Worm (Caenorhabditis elegans) whole organism, L2 larva: ENCODE results near the gene Y69A2AR.25.
A peak's percentile ranks its signal among the peaks of the same experiment; 100 is the strongest.

Experiments used
- C34F6.9 ChIP-seq: fragments of 150-350 bp; optimal IDR thresholded peaks from 2 replicates; lab custom pipeline; 2014; ENCODE audit warnings: missing biosample characterization, missing genetic modification characterization
- F13H6.1 ChIP-seq: sonication (generic microtip); optimal IDR thresholded peaks from 2 replicates; lab custom pipeline; 2016; ENCODE audit warnings: missing genetic modification characterization, missing compliant biosample characterization
- R02D3.7 ChIP-seq: fragments of 150-350 bp; optimal IDR thresholded peaks from 2 replicates; lab custom pipeline; 2014; ENCODE audit warnings: missing biosample characterization, missing genetic modification characterization
- Y55F3AM.14 ChIP-seq: fragments of 200-800 bp; sonication (Bioruptor generic); optimal IDR thresholded peaks from 2 replicates; lab custom pipeline; 2018; ENCODE audit warnings: mild to moderate bottlenecking, missing genetic modification characterization, missing compliant biosample characterization
- ZK546.5 ChIP-seq: sonication (generic microtip); optimal IDR thresholded peaks from 2 replicates; lab custom pipeline; 2017; ENCODE audit warnings: missing biosample characterization, missing genetic modification characterization
- aly-2 ChIP-seq: fragments of 150-350 bp; optimal IDR thresholded peaks from 2 replicates; lab custom pipeline; 2014; ENCODE audit warnings: missing biosample characterization, missing genetic modification characterization
- blmp-1 ChIP-seq: sonication (generic microtip); optimal IDR thresholded peaks from 2 replicates; lab custom pipeline; 2017; ENCODE audit warnings: missing genetic modification characterization, mild to moderate bottlenecking, missing compliant biosample characterization, antibody characterized with exemption, moderate library complexity; ENCODE audit not compliant: insufficient read depth
- ceh-16 ChIP-seq: fragments of 150-350 bp; optimal IDR thresholded peaks from 2 replicates; lab custom pipeline; 2014; ENCODE audit warnings: missing biosample characterization, missing genetic modification characterization
- ceh-82 ChIP-seq: fragments of 150-350 bp; optimal IDR thresholded peaks from 2 replicates; lab custom pipeline; 2014; ENCODE audit warnings: missing biosample characterization, missing genetic modification characterization
- crh-2 ChIP-seq: sonication (generic microtip); optimal IDR thresholded peaks from 2 replicates; lab custom pipeline; 2017; ENCODE audit warnings: missing biosample characterization, missing genetic modification characterization
- egl-27 ChIP-seq: sonication (generic microtip); optimal IDR thresholded peaks from 3 replicates; lab custom pipeline; 2017; ENCODE audit warnings: missing biosample characterization, missing genetic modification reagents, missing genetic modification characterization
- elt-1 ChIP-seq: fragments of 150-350 bp; optimal IDR thresholded peaks from 2 replicates; lab custom pipeline; 2014; ENCODE audit warnings: missing biosample characterization, missing genetic modification characterization
- fos-1 ChIP-seq: fragments of 150-350 bp; optimal IDR thresholded peaks from 2 replicates; lab custom pipeline; 2014; ENCODE audit warnings: missing biosample characterization, missing genetic modification characterization
- lin-11 ChIP-seq: fragments of 150-350 bp; sonication (generic microtip); optimal IDR thresholded peaks from 2 replicates; lab custom pipeline; 2014; ENCODE audit warnings: missing biosample characterization, missing genetic modification characterization, inconsistent platforms, mixed read lengths
- lin-13 ChIP-seq: fragments of 150-350 bp; optimal IDR thresholded peaks from 2 replicates; lab custom pipeline; 2014; ENCODE audit warnings: missing biosample characterization, missing genetic modification reagents, missing genetic modification characterization
- lin-39 ChIP-seq: fragments of 150-350 bp; optimal IDR thresholded peaks from 2 replicates; lab custom pipeline; 2014; ENCODE audit warnings: missing biosample characterization, missing genetic modification reagents, missing genetic modification characterization
- lsy-2 ChIP-seq, 2 experiments: fragments of 150-350 bp in 1 of 2; sonication (generic microtip) in 1 of 2; optimal IDR thresholded peaks; 2 replicates each; lab custom pipeline; 2014 to 2017; ENCODE audit warnings: missing biosample characterization in 2 of 2, missing genetic modification characterization in 2 of 2
- mab-5 ChIP-seq: fragments of 150-350 bp; optimal IDR thresholded peaks from 2 replicates; lab custom pipeline; 2014; ENCODE audit warnings: missing biosample characterization, missing genetic modification characterization
- mdl-1 ChIP-seq, 2 experiments: fragments of 150-350 bp in 1 of 2; sonication (generic microtip) in 1 of 2; optimal IDR thresholded peaks; 2 replicates each; lab custom pipeline; 2017; ENCODE audit warnings: missing biosample characterization in 2 of 2, missing genetic modification characterization in 2 of 2
- nhr-10 ChIP-seq: sonication (generic microtip); optimal IDR thresholded peaks from 2 replicates; lab custom pipeline; 2017; ENCODE audit warnings: missing biosample characterization, missing genetic modification characterization
- nhr-11 ChIP-seq: fragments of 150-350 bp; optimal IDR thresholded peaks from 2 replicates; lab custom pipeline; 2014; ENCODE audit warnings: missing biosample characterization, missing genetic modification characterization
- nhr-12 ChIP-seq: fragments of 150-350 bp; optimal IDR thresholded peaks from 2 replicates; lab custom pipeline; 2014; ENCODE audit warnings: missing biosample characterization, missing genetic modification characterization
- nhr-129 ChIP-seq: fragments of 150-350 bp; optimal IDR thresholded peaks from 2 replicates; lab custom pipeline; 2014; ENCODE audit warnings: missing biosample characterization, missing genetic modification characterization
- nhr-23 ChIP-seq: fragments of 150-350 bp; optimal IDR thresholded peaks from 2 replicates; lab custom pipeline; 2014; ENCODE audit warnings: missing biosample characterization, missing genetic modification reagents, missing genetic modification characterization
- nhr-237 ChIP-seq: fragments of 150-350 bp; optimal IDR thresholded peaks from 2 replicates; lab custom pipeline; 2014; ENCODE audit warnings: missing biosample characterization, missing genetic modification characterization
- nhr-77 ChIP-seq: fragments of 150-350 bp; optimal IDR thresholded peaks from 2 replicates; lab custom pipeline; 2014; ENCODE audit warnings: missing biosample characterization, missing genetic modification characterization
- peb-1 ChIP-seq: fragments of 150-350 bp; optimal IDR thresholded peaks from 2 replicates; lab custom pipeline; 2014; ENCODE audit warnings: missing biosample characterization, missing genetic modification characterization
- sem-4 ChIP-seq: fragments of 150-350 bp; optimal IDR thresholded peaks from 2 replicates; lab custom pipeline; 2014; ENCODE audit warnings: missing biosample characterization, missing genetic modification reagents, missing genetic modification characterization
- skn-1 ChIP-seq: sonication (generic microtip); optimal IDR thresholded peaks from 2 replicates; lab custom pipeline; 2017; ENCODE audit warnings: missing biosample characterization, missing genetic modification characterization
- snpc-4 ChIP-seq: fragments of 150-350 bp; optimal IDR thresholded peaks from 2 replicates; lab custom pipeline; 2014; ENCODE audit warnings: missing biosample characterization, missing genetic modification characterization
- unc-39 ChIP-seq: fragments of 150-350 bp; optimal IDR thresholded peaks from 2 replicates; lab custom pipeline; 2014; ENCODE audit warnings: missing biosample characterization, missing genetic modification characterization
- unc-55 ChIP-seq: fragments of 150-350 bp; sonication (generic microtip); optimal IDR thresholded peaks from 3 replicates; lab custom pipeline; 2014; ENCODE audit warnings: missing biosample characterization, missing genetic modification reagents, missing genetic modification characterization
- zag-1 ChIP-seq: fragments of 150-350 bp; optimal IDR thresholded peaks from 2 replicates; lab custom pipeline; 2014; ENCODE audit warnings: missing biosample characterization, missing genetic modification characterization
- ztf-1 ChIP-seq: fragments of 200-800 bp; sonication (Bioruptor generic); conservative IDR thresholded peaks from 2 replicates; pipeline ENCODE4 v1.3.6; 2022; ENCODE audit warnings: missing genetic modification characterization, missing compliant biosample characterization
- ztf-11 ChIP-seq: sonication (generic microtip); optimal IDR thresholded peaks from 2 replicates; lab custom pipeline; 2017; ENCODE audit warnings: missing biosample characterization, missing genetic modification characterization
- ztf-4 ChIP-seq: fragments of 150-350 bp; optimal IDR thresholded peaks from 2 replicates; lab custom pipeline; 2014; ENCODE audit warnings: missing biosample characterization, missing genetic modification characterization

Gene Y69A2AR.25

ce11 chrIV:2599634-2600033 is 31.5 kb upstream of the Y69A2AR.25 start (continued):
- peak; percentile 80 for TF ChIP-seq lin-13 (GFP tag; lab: Kevin White, UChicago)
- no peak for TF ChIP-seq lin-39 (tag; lab: Kevin White, UChicago)
- TF ChIP-seq nhr-11 (tag; lab: Kevin White, UChicago), result no peak
- TF ChIP-seq, all 48 proteins: peak for 22

DNA sequence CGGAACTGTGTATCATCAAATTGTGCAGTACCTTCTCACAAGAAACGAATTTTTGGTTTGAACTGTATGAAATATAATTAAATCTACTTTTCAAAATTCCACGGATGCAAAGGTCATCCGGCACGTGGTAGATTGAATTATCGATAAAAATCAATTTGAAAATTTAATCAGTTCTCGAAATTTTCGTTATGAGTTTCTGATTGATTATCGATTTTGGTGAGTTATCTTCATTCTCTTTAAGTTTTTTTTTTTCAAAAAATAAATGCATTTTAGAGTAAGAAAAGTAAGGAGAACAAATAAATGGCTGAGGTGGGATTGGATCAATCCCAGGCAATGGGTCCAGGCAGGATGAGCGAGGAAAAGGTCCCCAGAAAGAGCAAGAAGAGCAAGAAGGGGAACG is 29.2 kb upstream of the Y69A2AR.25 start, which contains the start of gene Y69A2AR.47:
TSS of gene Y69A2AR.47 (plus strand) at position 301 of the 400 bp plus-strand sequence.
- no peak for TF ChIP-seq nhr-129 (tag; lab: Kevin White, UChicago)
- no peak for TF ChIP-seq skn-1 (tag; lab: Kevin White, UChicago)
- no peak for TF ChIP-seq mdl-1 (tag; optimal IDR thresholded peaks at IDR 0.05; lab: Kevin White, UChicago)
- no peak for TF ChIP-seq snpc-4 (tag; lab: Kevin White, UChicago)
- no peak for TF ChIP-seq ceh-82 (tag; lab: Kevin White, UChicago)
- TF ChIP-seq nhr-12 (tag; lab: Kevin White, UChicago), result no peak
- no peak for TF ChIP-seq egl-27

- TF ChIP-seq F13H6.1 (tag; lab: Kevin White, UChicago) (no peak), ceh-82 (tag; lab: Kevin White, UChicago) (no peak), sem-4 (tag; lab: Kevin White, UChicago) (no peak), mdl-1 (tag; optimal IDR thresholded peaks at IDR 0.05; lab: Kevin White, UChicago) (no peak), peb-1 (tag; lab: Kevin White, UChicago) (no peak), ceh-16 (no peak), C34F6.9 (no peak)
These were observed 13.3 kb upstream of the Y69A2AR.25 start, which contains the start of gene nhr-242 for ce11 chrIV:2581483-2581882. TSS of gene nhr-242 (minus strand) at chrIV:2581583.

DNA sequence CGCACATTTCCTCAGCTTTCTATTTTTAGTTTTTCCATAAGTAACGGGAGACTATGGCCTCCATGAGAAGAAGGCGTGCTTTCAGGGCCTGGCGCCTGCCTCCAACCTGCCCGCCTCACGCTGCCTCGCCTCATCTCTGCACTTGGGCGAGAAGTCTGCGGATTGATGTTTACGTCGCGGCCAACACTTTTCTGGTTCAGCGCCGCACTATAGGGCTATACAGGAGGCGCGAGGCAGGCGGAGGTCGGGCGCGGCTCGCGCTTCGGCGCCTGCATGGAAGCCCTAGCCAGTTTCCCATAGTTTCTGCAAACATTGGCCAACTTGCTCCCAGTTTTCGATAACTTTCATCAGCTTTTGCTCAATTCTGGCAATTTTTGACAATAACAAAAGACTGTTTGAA is 5.0 kb upstream of the Y69A2AR.25 start:
- no peak for TF ChIP-seq nhr-11 (tag; lab: Kevin White, UChicago)
- no peak for TF ChIP-seq nhr-129 (tag; lab: Kevin White, UChicago)
- no peak for TF ChIP-seq nhr-237
- no peak for TF ChIP-seq sem-4 (tag; lab: Kevin White, UChicago)
- TF ChIP-seq zag-1 (tag; lab: Kevin White, UChicago), result no peak

DNA sequence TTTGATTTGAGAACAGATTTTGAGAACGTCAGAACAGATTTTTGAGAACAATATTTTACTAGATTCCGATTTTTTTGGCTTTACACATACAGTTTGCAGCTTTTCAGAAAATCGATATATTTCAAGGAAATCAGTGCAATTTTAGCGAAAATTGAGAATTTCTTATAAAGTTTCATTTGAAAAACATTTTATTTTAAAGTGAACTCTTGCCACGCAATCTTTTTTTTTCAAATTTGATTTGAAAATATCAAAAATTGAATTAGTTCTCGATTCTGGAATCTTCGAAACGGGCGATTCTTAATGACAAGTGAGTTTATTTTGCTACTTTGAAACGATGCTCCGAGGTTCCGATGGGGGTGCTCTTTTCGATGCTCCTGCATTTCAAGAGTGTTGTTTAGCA is 3.9 kb upstream of the Y69A2AR.25 start, which contains the start of gene Y69A2AR.51:
TSS of gene Y69A2AR.51 (plus strand) at position 301 of the 400 bp plus-strand sequence.
- TF ChIP-seq crh-2 (tag; lab: Kevin White, UChicago) (no peak), blmp-1 (no peak), mab-5 (tag; lab: Kevin White, UChicago) (no peak), aly-2 (tag; lab: Kevin White, UChicago) (no peak), fos-1 (tag; lab: Kevin White, UChicago) (no peak), lin-39 (tag; lab: Kevin White, UChicago) (no peak), unc-55 (GFP tag; lab: Kevin White, UChicago) (no peak)

ce11 chrIV:2563969-2564368 is 4.2 kb downstream of the Y69A2AR.25 start, which contains the start of gene Y69A2AR.24:
TSS of gene Y69A2AR.24 (minus strand) at chrIV:2564069.
- TF ChIP-seq ztf-1 (no peak), ZK546.5 (tag; lab: Kevin White, UChicago) (no peak), skn-1 (tag; lab: Kevin White, UChicago) (no peak), ceh-82 (tag; lab: Kevin White, UChicago) (no peak)

ce11 chrIV:2562071-2562470 is 6.1 kb downstream of the Y69A2AR.25 start, which contains the start of gene Y69A2AR.50:
TSS of gene Y69A2AR.50 (plus strand) at chrIV:2562371.
- TF ChIP-seq nhr-10 (no peak), lin-39 (tag; lab: Kevin White, UChicago) (no peak), lsy-2 (tag; optimal IDR thresholded peaks at IDR 0.05; lab: Kevin White, UChicago) (no peak), egl-27 (no peak), ceh-16 (no peak), elt-1 (tag; lab: Kevin White, UChicago) (no peak), Y55F3AM.14 (GFP tag; lab: Kevin White, UChicago) (no peak), lin-11 (tag; lab: Kevin White, UChicago) (no peak), ztf-11 (tag; lab: Kevin White, UChicago) (no peak), ztf-1 (no peak), R02D3.7 (tag; lab: Kevin White, UChicago) (no peak), ztf-4 (no peak), nhr-23 (tag; lab: Kevin White, UChicago) (no peak), blmp-1 (no peak), ceh-82 (tag; lab: Kevin White, UChicago) (no peak), nhr-77 (tag; lab: Kevin White, UChicago) (no peak), unc-39 (tag; lab: Kevin White, UChicago) (no peak), F13H6.1 (tag; lab: Kevin White, UChicago) (no peak), lin-13 (GFP tag; lab: Kevin White, UChicago) (no peak)
- TF ChIP-seq, all 48 proteins: peak for 0
